Fruit fly (Drosophila melanogaster) whole organism, embryonic: ENCODE results near the gene CG46303.
A peak's percentile ranks its signal among the peaks of the same experiment; 100 is the strongest.

ENCODE experiments used
- CG4360 ChIP-seq: fragments of 200-800 bp; sonication (Bioruptor generic); IDR thresholded peaks from 2 replicates; pipeline ENCODE4 v1.3.6; 2022; ENCODE audit warnings: missing biosample characterization, missing genetic modification characterization
- CG6689 ChIP-seq: fragments of 200-800 bp; sonication (Bioruptor generic); IDR thresholded peaks from 2 replicates; pipeline ENCODE4 v1.3.6; 2022; ENCODE audit warnings: missing biosample characterization, missing genetic modification characterization
- Drgx ChIP-seq: fragments of 200-800 bp; sonication (Bioruptor generic); IDR thresholded peaks from 2 replicates; pipeline ENCODE4 v1.3.6; 2022; ENCODE audit warnings: missing biosample characterization, missing genetic modification characterization
- Fer2 ChIP-seq: fragments of 200-800 bp; sonication (Bioruptor generic); optimal IDR thresholded peaks from 2 replicates; lab custom pipeline; 2018; ENCODE audit warnings: missing biosample characterization, mild to moderate bottlenecking, missing genetic modification characterization, moderate library complexity
- fd102C ChIP-seq: fragments of 200-800 bp; sonication (Bioruptor generic); optimal IDR thresholded peaks from 2 replicates; lab custom pipeline; 2018; ENCODE audit warnings: missing biosample characterization, mild to moderate bottlenecking, missing genetic modification characterization, moderate library complexity
- nmo ChIP-seq: fragments of 200-800 bp; sonication (Bioruptor generic); optimal IDR thresholded peaks from 2 replicates; lab custom pipeline; 2018; ENCODE audit warnings: missing biosample characterization, mild to moderate bottlenecking, missing genetic modification characterization, moderate library complexity
- oc ChIP-seq: fragments of 200-800 bp; sonication (Bioruptor generic); optimal IDR thresholded peaks from 2 replicates; lab custom pipeline; 2018; ENCODE audit warnings: missing biosample characterization, mild to moderate bottlenecking, missing genetic modification characterization, moderate library complexity
- vnd ChIP-seq: fragments of 200-800 bp; sonication (Bioruptor generic); IDR thresholded peaks from 3 replicates; pipeline ENCODE4 v1.3.6; 2022; ENCODE audit warnings: missing biosample characterization, missing genetic modification characterization; ENCODE audit not compliant: partially characterized antibody

- TF ChIP-seq Drgx (GFP tag; lab: Robert Waterston, UW) (no peak; the same call in 1 of the 2 replicates), vnd (GFP tag; lab: Robert Waterston, UW) (peak; percentile 100), nmo (GFP tag; lab: Kevin White, UChicago) (peak; percentile 77), Fer2 (tag; lab: Kevin White, UChicago) (no peak), oc (peak; percentile 21), CG4360 (no peak), CG6689 (peak; percentile 36; the same call in 1 of the 2 replicates), fd102C (no peak)
Observed at dm6 chr3R:5778731-5779593, 42.8 kb upstream of the CG46303 start, which contains the start of gene jagn.
